Fruit fly (Drosophila melanogaster) whole organism, embryonic: ENCODE data around the gene Asator.
A peak's percentile ranks its signal among the peaks of the same experiment; 100 is the strongest.

Experiments used
- Aef1 ChIP-seq: fragments of 200-800 bp; sonication (Bioruptor generic); IDR thresholded peaks from 3 replicates; pipeline ENCODE4 v1.3.6; 2022; ENCODE audit warnings: missing biosample characterization, missing genetic modification characterization
- Atf6 ChIP-seq: fragments of 200-800 bp; sonication (Bioruptor generic); IDR thresholded peaks from 2 replicates; pipeline ENCODE4 v1.3.6; 2022; ENCODE audit warnings: missing biosample characterization, missing genetic modification characterization
- B-H2 ChIP-seq: fragments of 200-800 bp; sonication (Bioruptor generic); optimal IDR thresholded peaks from 2 replicates; lab custom pipeline; 2018; ENCODE audit warnings: missing biosample characterization, mild to moderate bottlenecking, missing genetic modification characterization
- CG11560 ChIP-seq: fragments of 200-800 bp; sonication (Bioruptor generic); IDR thresholded peaks from 3 replicates; pipeline ENCODE4 v1.3.6; 2022; ENCODE audit warnings: missing biosample characterization, missing genetic modification characterization
- CG11696 ChIP-seq: fragments of 200-800 bp; sonication (Bioruptor generic); IDR thresholded peaks from 2 replicates; pipeline ENCODE4 v1.3.6; 2022; ENCODE audit warnings: missing biosample characterization, missing genetic modification characterization
- CG12299 ChIP-seq: fragments of 200-800 bp; sonication (Bioruptor generic); optimal IDR thresholded peaks from 2 replicates; lab custom pipeline; 2018; ENCODE audit warnings: missing biosample characterization, mild to moderate bottlenecking, missing genetic modification characterization
- CG13624 ChIP-seq: fragments of 200-800 bp; sonication (Bioruptor generic); optimal IDR thresholded peaks from 2 replicates; lab custom pipeline; 2016; ENCODE audit warnings: missing biosample characterization, missing genetic modification characterization
- CG14050 ChIP-seq: fragments of 200-800 bp; sonication (Bioruptor generic); IDR thresholded peaks from 3 replicates; pipeline ENCODE4 v1.3.6; 2022; ENCODE audit warnings: missing biosample characterization, missing genetic modification characterization
- CG1602 ChIP-seq: fragments of 200-800 bp; sonication (Bioruptor generic); optimal IDR thresholded peaks from 3 replicates; lab custom pipeline; 2016; ENCODE audit warnings: missing biosample characterization, missing genetic modification characterization
- CG16779 ChIP-seq: fragments of 200-800 bp; sonication (Bioruptor generic); IDR thresholded peaks from 2 replicates; pipeline ENCODE4 v1.3.6; 2022; ENCODE audit warnings: missing biosample characterization, missing genetic modification characterization
- CG17385 ChIP-seq: fragments of 200-800 bp; sonication (Bioruptor generic); optimal IDR thresholded peaks from 3 replicates; lab custom pipeline; 2018; ENCODE audit warnings: missing biosample characterization, mild to moderate bottlenecking, missing genetic modification characterization
- CG18599 ChIP-seq: fragments of 200-800 bp; sonication (Bioruptor generic); optimal IDR thresholded peaks from 3 replicates; lab custom pipeline; 2017; ENCODE audit warnings: missing biosample characterization, missing genetic modification characterization, mild to moderate bottlenecking, moderate library complexity, missing genetic modification reagents
- CG18619 ChIP-seq: fragments of 200-800 bp; sonication (Bioruptor generic); optimal IDR thresholded peaks from 3 replicates; lab custom pipeline; 2017; ENCODE audit warnings: missing biosample characterization, mild to moderate bottlenecking, missing genetic modification characterization
- CG2712 ChIP-seq: fragments of 200-800 bp; optimal IDR thresholded peaks from 3 replicates; lab custom pipeline; 2019; ENCODE audit warnings: missing biosample characterization, mild to moderate bottlenecking, missing genetic modification characterization, moderate library complexity
- CG30403 ChIP-seq: fragments of 200-800 bp; sonication (Bioruptor generic); optimal IDR thresholded peaks from 3 replicates; lab custom pipeline; 2016; ENCODE audit warnings: missing biosample characterization, missing genetic modification characterization
- CG30431 ChIP-seq: fragments of 200-800 bp; sonication (Bioruptor generic); optimal IDR thresholded peaks from 2 replicates; lab custom pipeline; 2017; ENCODE audit warnings: missing biosample characterization, missing genetic modification characterization
- CG31441 ChIP-seq: fragments of 200-800 bp; sonication (Bioruptor generic); IDR thresholded peaks from 2 replicates; pipeline ENCODE4 v1.3.6; 2022; ENCODE audit warnings: missing biosample characterization, missing genetic modification characterization
- CG33213 ChIP-seq: fragments of 200-800 bp; sonication (Bioruptor generic); optimal IDR thresholded peaks from 3 replicates; lab custom pipeline; 2016; ENCODE audit warnings: missing biosample characterization, missing genetic modification characterization
- CG3838 ChIP-seq: fragments of 200-800 bp; sonication (Bioruptor generic); optimal IDR thresholded peaks from 3 replicates; lab custom pipeline; 2016; ENCODE audit warnings: missing biosample characterization, missing genetic modification characterization
- CG4282 ChIP-seq: fragments of 200-800 bp; sonication (Bioruptor generic); optimal IDR thresholded peaks from 2 replicates; lab custom pipeline; 2016; ENCODE audit warnings: missing biosample characterization, missing genetic modification characterization
- CG4820 ChIP-seq: fragments of 200-800 bp; sonication (Bioruptor generic); optimal IDR thresholded peaks from 3 replicates; lab custom pipeline; 2016; ENCODE audit warnings: missing biosample characterization, missing genetic modification characterization
- CG6854 ChIP-seq: fragments of 200-800 bp; sonication (Bioruptor generic); optimal IDR thresholded peaks from 3 replicates; lab custom pipeline; 2017; ENCODE audit warnings: missing biosample characterization, mild to moderate bottlenecking, missing genetic modification characterization
- CG7357 ChIP-seq: fragments of 200-800 bp; sonication (Bioruptor generic); IDR thresholded peaks from 3 replicates; pipeline ENCODE4 v1.3.6; 2022; ENCODE audit warnings: missing biosample characterization, missing genetic modification characterization
- CG7745 ChIP-seq: fragments of 200-800 bp; sonication (Bioruptor generic); optimal IDR thresholded peaks from 2 replicates; lab custom pipeline; 2018; ENCODE audit warnings: missing biosample characterization, mild to moderate bottlenecking, missing genetic modification characterization, moderate library complexity
- CG7786 ChIP-seq: fragments of 200-800 bp; sonication (Bioruptor generic); optimal IDR thresholded peaks from 2 replicates; lab custom pipeline; 2016; ENCODE audit warnings: missing biosample characterization, missing genetic modification characterization
- CG7987 ChIP-seq: fragments of 200-800 bp; sonication (Bioruptor generic); optimal IDR thresholded peaks from 2 replicates; lab custom pipeline; 2018; ENCODE audit warnings: missing biosample characterization, mild to moderate bottlenecking, missing genetic modification characterization, moderate library complexity
- CG9817 ChIP-seq: fragments of 200-800 bp; sonication (Bioruptor generic); optimal IDR thresholded peaks from 2 replicates; lab custom pipeline; 2018; ENCODE audit warnings: missing biosample characterization, mild to moderate bottlenecking, missing genetic modification characterization, moderate library complexity
- CG9932 ChIP-seq: fragments of 200-800 bp; sonication (Bioruptor generic); IDR thresholded peaks from 2 replicates; pipeline ENCODE4 v1.3.6; 2022; ENCODE audit warnings: missing biosample characterization, missing genetic modification characterization
- D ChIP-seq, 2 experiments: fragments of 200-800 bp in 1 of 2; fragments of >200 bp in 1 of 2; sonication (Bioruptor generic) in 1 of 2; optimal IDR thresholded peaks; 2 replicates in 1 of 2; 3 replicates in 1 of 2; lab custom pipeline; 2017; ENCODE audit warnings: mild to moderate bottlenecking in 1 of 2, missing biosample characterization in 1 of 2, missing genetic modification characterization in 1 of 2, missing genetic modification reagents in 1 of 2
- E2f1 ChIP-seq: fragments of 200-800 bp; sonication (Bioruptor generic); IDR thresholded peaks from 2 replicates; pipeline ENCODE4 v1.3.6; 2022; ENCODE audit warnings: missing biosample characterization, missing genetic modification characterization
- ERR ChIP-seq: fragments of 200-800 bp; sonication (Bioruptor generic); optimal IDR thresholded peaks from 2 replicates; lab custom pipeline; 2016; ENCODE audit warnings: missing biosample characterization, missing genetic modification characterization
- Ets97D ChIP-seq: fragments of 200-800 bp; sonication (Bioruptor generic); optimal IDR thresholded peaks from 3 replicates; lab custom pipeline; 2016; ENCODE audit warnings: missing biosample characterization, missing genetic modification characterization
- Gug ChIP-seq: fragments of 200-800 bp; sonication (Bioruptor generic); IDR thresholded peaks from 4 replicates; pipeline ENCODE4 v1.3.6; 2022; ENCODE audit warnings: missing biosample characterization, missing genetic modification characterization
- Ravus ChIP-seq: fragments of 200-800 bp; sonication (Bioruptor generic); IDR thresholded peaks from 2 replicates; pipeline ENCODE4 v1.3.6; 2022; ENCODE audit warnings: missing biosample characterization, missing genetic modification characterization
- Taf1 ChIP-seq: fragments of 200-800 bp; sonication (Bioruptor generic); IDR thresholded peaks from 2 replicates; pipeline ENCODE4 v1.3.6; 2022; ENCODE audit warnings: missing biosample characterization, missing genetic modification characterization
- Xrp1 ChIP-seq: fragments of 200-800 bp; sonication (Bioruptor generic); IDR thresholded peaks from 2 replicates; pipeline ENCODE4 v1.3.6; 2022; ENCODE audit warnings: missing biosample characterization, missing genetic modification characterization
- al ChIP-seq: fragments of 200-800 bp; sonication (Bioruptor generic); IDR thresholded peaks from 2 replicates; pipeline ENCODE4 v1.3.6; 2022; ENCODE audit warnings: missing biosample characterization, missing genetic modification characterization
- amos ChIP-seq: fragments of 200-800 bp; sonication (Bioruptor generic); IDR thresholded peaks from 2 replicates; pipeline ENCODE4 v1.3.6; 2022; ENCODE audit warnings: missing biosample characterization, missing genetic modification characterization; ENCODE audit not compliant: partially characterized antibody
- bsh ChIP-seq, 2 experiments: fragments of 200-800 bp; sonication (Bioruptor generic); optimal IDR thresholded peaks; 2 replicates each; lab custom pipeline; 2017 to 2018; ENCODE audit warnings: mild to moderate bottlenecking in 2 of 2, missing biosample characterization in 2 of 2, missing genetic modification characterization in 2 of 2, moderate library complexity in 1 of 2
- dysf ChIP-seq: fragments of 200-800 bp; sonication (Bioruptor generic); IDR thresholded peaks from 3 replicates; pipeline ENCODE4 v1.3.6; 2022; ENCODE audit warnings: missing biosample characterization, missing genetic modification characterization
- fd96Cb ChIP-seq: fragments of 200-800 bp; sonication (Bioruptor generic); optimal IDR thresholded peaks from 2 replicates; lab custom pipeline; 2018; ENCODE audit warnings: missing biosample characterization, mild to moderate bottlenecking, missing genetic modification characterization, moderate library complexity
- grn ChIP-seq: fragments of 200-800 bp; sonication (Bioruptor generic); optimal IDR thresholded peaks from 3 replicates; lab custom pipeline; 2017; ENCODE audit warnings: missing biosample characterization, missing genetic modification characterization
- lab ChIP-seq: fragments of 200-800 bp; sonication (Bioruptor generic); optimal IDR thresholded peaks from 3 replicates; lab custom pipeline; 2017; ENCODE audit warnings: missing biosample characterization, missing genetic modification characterization, mild to moderate bottlenecking, moderate library complexity, missing genetic modification reagents
- nom ChIP-seq: fragments of 200-800 bp; sonication (Bioruptor generic); optimal IDR thresholded peaks from 2 replicates; lab custom pipeline; 2017; ENCODE audit warnings: missing biosample characterization, missing genetic modification characterization, mild to moderate bottlenecking, moderate library complexity, missing genetic modification reagents
- row ChIP-seq: fragments of 200-800 bp; sonication (Bioruptor generic); IDR thresholded peaks from 3 replicates; pipeline ENCODE4 v1.3.6; 2022; ENCODE audit warnings: missing biosample characterization, missing genetic modification characterization
- scrt ChIP-seq: fragments of 200-800 bp; sonication (Bioruptor generic); optimal IDR thresholded peaks from 2 replicates; lab custom pipeline; 2018; ENCODE audit warnings: missing biosample characterization, mild to moderate bottlenecking, missing genetic modification characterization, moderate library complexity
- so ChIP-seq: fragments of 200-800 bp; sonication (Bioruptor generic); IDR thresholded peaks from 3 replicates; pipeline ENCODE4 v1.3.6; 2022; ENCODE audit warnings: missing biosample characterization, missing genetic modification characterization
- tio ChIP-seq: fragments of 200-800 bp; sonication (Bioruptor generic); optimal IDR thresholded peaks from 2 replicates; lab custom pipeline; 2017; ENCODE audit warnings: missing biosample characterization, missing genetic modification characterization, inconsistent platforms
- tna ChIP-seq: fragments of 200-800 bp; sonication (Bioruptor generic); IDR thresholded peaks from 2 replicates; pipeline ENCODE4 v1.3.6; 2022; ENCODE audit warnings: missing biosample characterization, missing genetic modification characterization; ENCODE audit not compliant: partially characterized antibody
- toy ChIP-seq: fragments of 200-800 bp; sonication (Bioruptor generic); IDR thresholded peaks from 2 replicates; pipeline ENCODE4 v1.3.6; 2022; ENCODE audit warnings: missing biosample characterization, missing genetic modification characterization
- tx ChIP-seq: fragments of 200-800 bp; sonication (Bioruptor generic); optimal IDR thresholded peaks from 2 replicates; lab custom pipeline; 2016; ENCODE audit warnings: missing biosample characterization, missing genetic modification characterization

Gene Asator

DNA sequence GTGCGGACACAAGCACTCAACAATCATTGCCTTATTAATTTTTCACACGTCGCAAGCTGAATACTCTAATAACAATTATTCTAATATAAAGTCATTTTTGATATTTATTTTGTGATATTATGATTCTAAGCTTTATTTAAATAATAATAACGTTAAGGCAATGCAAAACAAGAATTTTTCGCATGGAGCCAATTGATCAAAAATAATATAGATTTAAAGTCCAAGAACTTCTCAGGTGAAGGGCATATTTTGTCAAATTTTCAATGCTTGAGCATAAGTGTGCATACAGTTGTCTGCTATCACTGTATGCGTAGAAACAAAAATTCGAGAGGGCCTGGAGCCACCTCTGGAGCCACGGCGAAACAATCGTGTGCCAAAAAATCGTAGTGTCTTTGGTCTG lies 54.4 kb downstream of the Asator start (continued):
- no peak for TF ChIP-seq amos
- TF ChIP-seq B-H2 (GFP tag; lab: Kevin White, UChicago), result no peak
- no peak for TF ChIP-seq CG7786 (GFP tag; lab: Kevin White, UChicago)
- TF ChIP-seq Ets97D (GFP tag; lab: Kevin White, UChicago), result no peak
- no peak for TF ChIP-seq CG1602 (GFP tag; lab: Kevin White, UChicago)
- TF ChIP-seq ERR, result no peak
- no peak for TF ChIP-seq scrt (GFP tag; lab: Kevin White, UChicago)
- TF ChIP-seq CG33213 (GFP tag; lab: Kevin White, UChicago), result no peak
- TF ChIP-seq CG30403 (GFP tag; lab: Kevin White, UChicago), result peak; percentile 10
- TF ChIP-seq CG4282 (GFP tag; lab: Kevin White, UChicago), result no peak
- TF ChIP-seq so (GFP tag; lab: Robert Waterston, UW), result no peak
- TF ChIP-seq CG11560 (tag; lab: Robert Waterston, UW), result no peak
- no peak for TF ChIP-seq nom (GFP tag; lab: Kevin White, UChicago)
- no peak for TF ChIP-seq CG3838
- TF ChIP-seq toy (GFP tag; lab: Robert Waterston, UW), result no peak
- 0 out of 3 replicates have a peak, but pooled peaks have one; percentile 16 for TF ChIP-seq CG7357 (GFP tag; lab: Robert Waterston, UW)
- no peak for TF ChIP-seq grn (GFP tag; lab: Kevin White, UChicago)
- no peak for TF ChIP-seq bsh (GFP tag; optimal IDR thresholded peaks at IDR 0.05; lab: Kevin White, UChicago)
- TF ChIP-seq Atf6 (GFP tag; lab: Robert Waterston, UW), result peak; percentile 54; the same call in 1 of the 2 replicates
- 0 out of 2 replicates have a peak, but pooled peaks have one; percentile 12 for TF ChIP-seq CG11696 (GFP tag; lab: Robert Waterston, UW)
- no peak for TF ChIP-seq lab
- TF ChIP-seq CG31441 (GFP tag; lab: Robert Waterston, UW), result no peak
- TF ChIP-seq CG18619 (GFP tag; lab: Kevin White, UChicago), result no peak
- no peak; the same call in 1 of the 2 replicates for TF ChIP-seq al (GFP tag; lab: Robert Waterston, UW)
- TF ChIP-seq CG13624 (GFP tag; lab: Kevin White, UChicago), result no peak
- TF ChIP-seq dysf (GFP tag; lab: Robert Waterston, UW), result peak; percentile 68; the same call in 2 of the 3 replicates
- no peak for TF ChIP-seq CG6854 (GFP tag; lab: Kevin White, UChicago)
- no peak for TF ChIP-seq CG9817 (tag; lab: Kevin White, UChicago)
- TF ChIP-seq tio, result no peak
- no peak for TF ChIP-seq CG30431 (GFP tag; lab: Kevin White, UChicago)
- no peak for TF ChIP-seq CG16779
- TF ChIP-seq CG7987 (GFP tag; lab: Kevin White, UChicago), result no peak
- TF ChIP-seq E2f1 (GFP tag; lab: Robert Waterston, UW), result 0 out of 2 replicates have a peak, but pooled peaks have one; percentile 32
- no peak for TF ChIP-seq CG9932
- no peak for TF ChIP-seq CG4820 (GFP tag; lab: Kevin White, UChicago)
- TF ChIP-seq tx (GFP tag; lab: Kevin White, UChicago), result no peak
- TF ChIP-seq Xrp1 (GFP tag; lab: Robert Waterston, UW), result peak; percentile 67; the same call in 1 of the 2 replicates
- 0 out of 3 replicates have a peak, but pooled peaks have one; percentile 10 for TF ChIP-seq CG14050 (GFP tag; lab: Robert Waterston, UW)
- TF ChIP-seq CG18599 (GFP tag; lab: Kevin White, UChicago), result no peak
- no peak for TF ChIP-seq CG7745
- peak; percentile 85 for TF ChIP-seq row (GFP tag; lab: Robert Waterston, UW)
- TF ChIP-seq CG17385 (GFP tag; lab: Kevin White, UChicago), result no peak
- TF ChIP-seq Ravus (GFP tag; lab: Robert Waterston, UW), result no peak
- no peak for TF ChIP-seq Taf1 (GFP tag; lab: Robert Waterston, UW)
- peak; percentile 51; the same call in 2 of the 3 replicates for TF ChIP-seq Aef1 (GFP tag; lab: Robert Waterston, UW)
- no peak for TF ChIP-seq tna
- no peak for TF ChIP-seq CG12299 (tag; lab: Kevin White, UChicago)
- TF ChIP-seq fd96Cb (tag; lab: Kevin White, UChicago), result peak; percentile 20
- TF ChIP-seq Gug (GFP tag; lab: Robert Waterston, UW), result 0 out of 4 replicates have a peak, but pooled peaks have one; percentile 9
- peak; percentile 18 for TF ChIP-seq CG2712 (tag; lab: Kevin White, UChicago)
- no peak for TF ChIP-seq D (optimal IDR thresholded peaks at IDR 0.05; lab: Kevin White, UChicago)
- no peak for TF ChIP-seq D (GFP tag; optimal IDR thresholded peaks at IDR 0.05; lab: Kevin White, UChicago)
